Worm (Caenorhabditis elegans): ENCODE data around the gene gpa-3.

The gpa-3 gene

ce11 chrV:9386143-9386542 lies 26.6 kb upstream of the gpa-3 start, which contains the start of gene hum-2:
hum-2 (plus strand) TSS chrV:9386175.
- TF ChIP-seq ceh-31 (tag; optimal IDR thresholded peaks at IDR 0.05) (no peak), zip-5 (tag; optimal IDR thresholded peaks at IDR 0.05) (no peak), fax-1 (tag; optimal IDR thresholded peaks at IDR 0.05) (no peak), ceh-19 (GFP tag; optimal IDR thresholded peaks at IDR 0.05) (no peak), hlh-15 (tag; optimal IDR thresholded peaks at IDR 0.05) (no peak), nhr-232 (tag; optimal IDR thresholded peaks at IDR 0.05) (no peak), nfya-1 (tag; optimal IDR thresholded peaks at IDR 0.05) (no peak), Y22D7AL.16 (tag; optimal IDR thresholded peaks at IDR 0.05) (no peak), unc-42 (tag; optimal IDR thresholded peaks at IDR 0.05) (no peak), C38D4.7 (GFP tag; optimal IDR thresholded peaks at IDR 0.05) (no peak), hlh-13 (GFP tag; optimal IDR thresholded peaks at IDR 0.05) (no peak), ceh-18 (tag; optimal IDR thresholded peaks at IDR 0.05) (no peak), pat-9 (tag; optimal IDR thresholded peaks at IDR 0.05) (no peak), ceh-34 (tag; optimal IDR thresholded peaks at IDR 0.05) (no peak), pros-1 (tag; optimal IDR thresholded peaks at IDR 0.05) (no peak), pha-4 (tag; optimal IDR thresholded peaks at IDR 0.05) (no peak)

- TF ChIP-seq mec-3 (tag; optimal IDR thresholded peaks at IDR 0.05; ENCODE audit: borderline replicate concordance) (no peak), unc-42 (tag; optimal IDR thresholded peaks at IDR 0.05) (no peak), dve-1 (tag; optimal IDR thresholded peaks at IDR 0.05) (no peak), sox-4 (tag; optimal IDR thresholded peaks at IDR 0.05) (no peak), C38D4.7 (GFP tag; optimal IDR thresholded peaks at IDR 0.05) (no peak), C08G9.2 (tag; optimal IDR thresholded peaks at IDR 0.05) (no peak), madf-2 (tag; optimal IDR thresholded peaks at IDR 0.05) (no peak), ceh-18 (tag; optimal IDR thresholded peaks at IDR 0.05) (no peak), ahr-1 (tag; optimal IDR thresholded peaks at IDR 0.05) (no peak)
Observed at ce11 chrV:9384949-9385348, 25.4 kb upstream of the gpa-3 start.

DNA sequence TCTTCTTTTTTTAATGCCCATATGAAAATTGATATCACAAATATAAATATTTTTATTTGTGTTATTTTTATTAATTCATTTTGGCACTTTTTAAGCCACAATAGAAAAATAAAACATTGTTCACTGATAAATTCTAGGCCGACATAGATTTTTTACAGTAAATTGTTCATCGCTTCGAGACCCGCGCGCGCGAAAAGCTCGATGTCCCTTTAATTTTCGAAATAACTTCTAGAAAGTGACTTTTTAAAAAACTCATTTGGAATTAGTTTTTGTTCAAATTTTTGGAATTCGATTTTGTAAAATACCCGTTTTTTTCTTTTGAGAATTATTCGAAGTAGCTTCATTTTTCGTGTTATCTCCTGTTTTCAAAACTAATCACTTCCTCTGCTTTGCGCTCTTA lies 24.8 kb upstream of the gpa-3 start:
- TF ChIP-seq F13H6.1 (tag; optimal IDR thresholded peaks at IDR 0.05): no peak
- no peak for TF ChIP-seq ceh-30 (tag; optimal IDR thresholded peaks at IDR 0.05)
- TF ChIP-seq nhr-232 (tag; optimal IDR thresholded peaks at IDR 0.05): no peak
- TF ChIP-seq nfya-1 (tag; optimal IDR thresholded peaks at IDR 0.05): no peak
- TF ChIP-seq ahr-1 (tag; optimal IDR thresholded peaks at IDR 0.05): no peak
- TF ChIP-seq ceh-22 (tag; optimal IDR thresholded peaks at IDR 0.05): no peak
- TF ChIP-seq ceh-24 (tag; optimal IDR thresholded peaks at IDR 0.05): no peak
- TF ChIP-seq hlh-8 (tag; optimal IDR thresholded peaks at IDR 0.05): no peak
- TF ChIP-seq hlh-15 (tag; optimal IDR thresholded peaks at IDR 0.05): no peak
- TF ChIP-seq pha-4 (tag; optimal IDR thresholded peaks at IDR 0.05): no peak
- TF ChIP-seq ztf-16 (tag; optimal IDR thresholded peaks at IDR 0.05): no peak
- TF ChIP-seq ceh-31 (tag; optimal IDR thresholded peaks at IDR 0.05): no peak
- no peak for TF ChIP-seq mec-3 (tag; optimal IDR thresholded peaks at IDR 0.05; ENCODE audit: borderline replicate concordance)
- no peak for TF ChIP-seq che-1 (tag; optimal IDR thresholded peaks at IDR 0.05)
- no peak for TF ChIP-seq Y22D7AL.16 (tag; optimal IDR thresholded peaks at IDR 0.05)
- no peak for TF ChIP-seq tbx-7 (tag; optimal IDR thresholded peaks at IDR 0.05)
- TF ChIP-seq npax-4 (tag; optimal IDR thresholded peaks at IDR 0.05): no peak
- TF ChIP-seq eyg-1 (tag; optimal IDR thresholded peaks at IDR 0.05): no peak

- TF ChIP-seq hlh-6 (tag; optimal IDR thresholded peaks at IDR 0.05) (no peak), ref-2 (tag; optimal IDR thresholded peaks at IDR 0.05) (no peak), ceh-18 (tag; optimal IDR thresholded peaks at IDR 0.05) (no peak), K02D7.2 (tag; optimal IDR thresholded peaks at IDR 0.05) (no peak), C08G9.2 (tag; optimal IDR thresholded peaks at IDR 0.05) (no peak), fax-1 (tag; optimal IDR thresholded peaks at IDR 0.05) (no peak), che-1 (tag; optimal IDR thresholded peaks at IDR 0.05) (no peak), ceh-6 (GFP tag; optimal IDR thresholded peaks at IDR 0.05) (no peak), fkh-10 (GFP tag; optimal IDR thresholded peaks at IDR 0.05) (no peak), pha-2 (tag; optimal IDR thresholded peaks at IDR 0.05) (no peak), pat-9 (tag; optimal IDR thresholded peaks at IDR 0.05) (no peak), ceh-14 (tag; optimal IDR thresholded peaks at IDR 0.05) (no peak), lim-6 (tag; optimal IDR thresholded peaks at IDR 0.05) (no peak), nfya-1 (tag; optimal IDR thresholded peaks at IDR 0.05) (no peak), ceh-48 (tag; optimal IDR thresholded peaks at IDR 0.05) (no peak)
Observed at ce11 chrV:9382538-9383328, 23.2 kb upstream of the gpa-3 start.

Data from whole organism, late embryonic.